Worm (Caenorhabditis elegans) whole organism, L2 larva: ENCODE measurements around the gene acer-1.

Experiments
- C34F6.9 ChIP-seq: fragments of 150-350 bp; optimal IDR thresholded peaks from 2 replicates; lab custom pipeline; 2014; ENCODE audit warnings: missing biosample characterization, missing genetic modification characterization
- F13H6.1 ChIP-seq: sonication (generic microtip); optimal IDR thresholded peaks from 2 replicates; lab custom pipeline; 2016; ENCODE audit warnings: missing genetic modification characterization, missing compliant biosample characterization
- R02D3.7 ChIP-seq: fragments of 150-350 bp; optimal IDR thresholded peaks from 2 replicates; lab custom pipeline; 2014; ENCODE audit warnings: missing biosample characterization, missing genetic modification characterization
- Y55F3AM.14 ChIP-seq: fragments of 200-800 bp; sonication (Bioruptor generic); optimal IDR thresholded peaks from 2 replicates; lab custom pipeline; 2018; ENCODE audit warnings: mild to moderate bottlenecking, missing genetic modification characterization, missing compliant biosample characterization
- ZK546.5 ChIP-seq: sonication (generic microtip); optimal IDR thresholded peaks from 2 replicates; lab custom pipeline; 2017; ENCODE audit warnings: missing biosample characterization, missing genetic modification characterization
- alr-1 ChIP-seq: fragments of 150-350 bp; optimal IDR thresholded peaks from 2 replicates; lab custom pipeline; 2014; ENCODE audit warnings: missing biosample characterization, missing genetic modification characterization
- aly-2 ChIP-seq: fragments of 150-350 bp; optimal IDR thresholded peaks from 2 replicates; lab custom pipeline; 2014; ENCODE audit warnings: missing biosample characterization, missing genetic modification characterization
- ama-1 ChIP-seq: fragments of 150-350 bp; optimal IDR thresholded peaks from 2 replicates; lab custom pipeline; 2018; ENCODE audit warnings: inconsistent platforms
- blmp-1 ChIP-seq: sonication (generic microtip); optimal IDR thresholded peaks from 2 replicates; lab custom pipeline; 2017; ENCODE audit warnings: missing genetic modification characterization, mild to moderate bottlenecking, missing compliant biosample characterization, antibody characterized with exemption, moderate library complexity; ENCODE audit not compliant: insufficient read depth
- ceh-82 ChIP-seq: fragments of 150-350 bp; optimal IDR thresholded peaks from 2 replicates; lab custom pipeline; 2014; ENCODE audit warnings: missing biosample characterization, missing genetic modification characterization
- crh-2 ChIP-seq: sonication (generic microtip); optimal IDR thresholded peaks from 2 replicates; lab custom pipeline; 2017; ENCODE audit warnings: missing biosample characterization, missing genetic modification characterization
- dmd-4 ChIP-seq: sonication (generic microtip); optimal IDR thresholded peaks from 2 replicates; lab custom pipeline; 2017; ENCODE audit warnings: missing biosample characterization, missing genetic modification characterization
- egl-27 ChIP-seq: sonication (generic microtip); optimal IDR thresholded peaks from 3 replicates; lab custom pipeline; 2017; ENCODE audit warnings: missing biosample characterization, missing genetic modification reagents, missing genetic modification characterization
- elt-1 ChIP-seq: fragments of 150-350 bp; optimal IDR thresholded peaks from 2 replicates; lab custom pipeline; 2014; ENCODE audit warnings: missing biosample characterization, missing genetic modification characterization
- elt-3 ChIP-seq: sonication (generic microtip); optimal IDR thresholded peaks from 2 replicates; lab custom pipeline; 2017; ENCODE audit warnings: missing biosample characterization, missing genetic modification characterization
- fos-1 ChIP-seq: fragments of 150-350 bp; optimal IDR thresholded peaks from 2 replicates; lab custom pipeline; 2014; ENCODE audit warnings: missing biosample characterization, missing genetic modification characterization
- gmeb-1 ChIP-seq: fragments of 150-350 bp; optimal IDR thresholded peaks from 2 replicates; lab custom pipeline; 2014; ENCODE audit warnings: missing biosample characterization, missing genetic modification characterization
- lin-11 ChIP-seq: fragments of 150-350 bp; sonication (generic microtip); optimal IDR thresholded peaks from 2 replicates; lab custom pipeline; 2014; ENCODE audit warnings: missing biosample characterization, missing genetic modification characterization, inconsistent platforms, mixed read lengths
- lin-13 ChIP-seq: fragments of 150-350 bp; optimal IDR thresholded peaks from 2 replicates; lab custom pipeline; 2014; ENCODE audit warnings: missing biosample characterization, missing genetic modification reagents, missing genetic modification characterization
- lin-39 ChIP-seq: fragments of 150-350 bp; optimal IDR thresholded peaks from 2 replicates; lab custom pipeline; 2014; ENCODE audit warnings: missing biosample characterization, missing genetic modification reagents, missing genetic modification characterization
- lsy-2 ChIP-seq, 2 experiments: fragments of 150-350 bp in 1 of 2; sonication (generic microtip) in 1 of 2; optimal IDR thresholded peaks; 2 replicates each; lab custom pipeline; 2014 to 2017; ENCODE audit warnings: missing biosample characterization in 2 of 2, missing genetic modification characterization in 2 of 2
- mbf-1 ChIP-seq: sonication (generic microtip); optimal IDR thresholded peaks from 2 replicates; lab custom pipeline; 2017; ENCODE audit warnings: missing biosample characterization, missing genetic modification characterization
- mdl-1 ChIP-seq, 2 experiments: fragments of 150-350 bp in 1 of 2; sonication (generic microtip) in 1 of 2; optimal IDR thresholded peaks; 2 replicates each; lab custom pipeline; 2017; ENCODE audit warnings: missing biosample characterization in 2 of 2, missing genetic modification characterization in 2 of 2
- nhr-10 ChIP-seq: sonication (generic microtip); optimal IDR thresholded peaks from 2 replicates; lab custom pipeline; 2017; ENCODE audit warnings: missing biosample characterization, missing genetic modification characterization
- nhr-11 ChIP-seq: fragments of 150-350 bp; optimal IDR thresholded peaks from 2 replicates; lab custom pipeline; 2014; ENCODE audit warnings: missing biosample characterization, missing genetic modification characterization
- nhr-12 ChIP-seq: fragments of 150-350 bp; optimal IDR thresholded peaks from 2 replicates; lab custom pipeline; 2014; ENCODE audit warnings: missing biosample characterization, missing genetic modification characterization
- nhr-129 ChIP-seq: fragments of 150-350 bp; optimal IDR thresholded peaks from 2 replicates; lab custom pipeline; 2014; ENCODE audit warnings: missing biosample characterization, missing genetic modification characterization
- nhr-21 ChIP-seq: fragments of 150-350 bp; optimal IDR thresholded peaks from 2 replicates; lab custom pipeline; 2014; ENCODE audit warnings: missing biosample characterization, missing genetic modification characterization
- nhr-23 ChIP-seq: fragments of 150-350 bp; optimal IDR thresholded peaks from 2 replicates; lab custom pipeline; 2014; ENCODE audit warnings: missing biosample characterization, missing genetic modification reagents, missing genetic modification characterization
- nhr-237 ChIP-seq: fragments of 150-350 bp; optimal IDR thresholded peaks from 2 replicates; lab custom pipeline; 2014; ENCODE audit warnings: missing biosample characterization, missing genetic modification characterization
- nhr-25 ChIP-seq: fragments of 150-350 bp; sonication (generic microtip); optimal IDR thresholded peaks from 3 replicates; lab custom pipeline; 2014; ENCODE audit warnings: missing biosample characterization, missing genetic modification characterization
- nhr-6 ChIP-seq: fragments of 150-350 bp; optimal IDR thresholded peaks from 2 replicates; lab custom pipeline; 2014; ENCODE audit warnings: missing biosample characterization, missing genetic modification characterization
- nhr-77 ChIP-seq: fragments of 150-350 bp; optimal IDR thresholded peaks from 2 replicates; lab custom pipeline; 2014; ENCODE audit warnings: missing biosample characterization, missing genetic modification characterization
- peb-1 ChIP-seq: fragments of 150-350 bp; optimal IDR thresholded peaks from 2 replicates; lab custom pipeline; 2014; ENCODE audit warnings: missing biosample characterization, missing genetic modification characterization
- sem-4 ChIP-seq: fragments of 150-350 bp; optimal IDR thresholded peaks from 2 replicates; lab custom pipeline; 2014; ENCODE audit warnings: missing biosample characterization, missing genetic modification reagents, missing genetic modification characterization
- skn-1 ChIP-seq: sonication (generic microtip); optimal IDR thresholded peaks from 2 replicates; lab custom pipeline; 2017; ENCODE audit warnings: missing biosample characterization, missing genetic modification characterization
- sma-3 ChIP-seq: sonication (generic microtip); optimal IDR thresholded peaks from 2 replicates; lab custom pipeline; 2016; ENCODE audit warnings: missing genetic modification reagents, missing genetic modification characterization, missing compliant biosample characterization
- sma-9 ChIP-seq, 2 experiments: fragments of 150-350 bp in 1 of 2; sonication (generic microtip) in 1 of 2; optimal IDR thresholded peaks; 2 replicates each; lab custom pipeline; 2014 to 2016; ENCODE audit warnings: missing genetic modification characterization in 2 of 2, mild to moderate bottlenecking in 1 of 2, missing biosample characterization in 1 of 2, missing compliant biosample characterization in 1 of 2, missing genetic modification reagents in 1 of 2, moderate library complexity in 1 of 2
- snpc-4 ChIP-seq: fragments of 150-350 bp; optimal IDR thresholded peaks from 2 replicates; lab custom pipeline; 2014; ENCODE audit warnings: missing biosample characterization, missing genetic modification characterization
- unc-39 ChIP-seq: fragments of 150-350 bp; optimal IDR thresholded peaks from 2 replicates; lab custom pipeline; 2014; ENCODE audit warnings: missing biosample characterization, missing genetic modification characterization
- unc-55 ChIP-seq: fragments of 150-350 bp; sonication (generic microtip); optimal IDR thresholded peaks from 3 replicates; lab custom pipeline; 2014; ENCODE audit warnings: missing biosample characterization, missing genetic modification reagents, missing genetic modification characterization
- zag-1 ChIP-seq: fragments of 150-350 bp; optimal IDR thresholded peaks from 2 replicates; lab custom pipeline; 2014; ENCODE audit warnings: missing biosample characterization, missing genetic modification characterization
- ztf-1 ChIP-seq: fragments of 200-800 bp; sonication (Bioruptor generic); conservative IDR thresholded peaks from 2 replicates; pipeline ENCODE4 v1.3.6; 2022; ENCODE audit warnings: missing genetic modification characterization, missing compliant biosample characterization
- ztf-11 ChIP-seq: sonication (generic microtip); optimal IDR thresholded peaks from 2 replicates; lab custom pipeline; 2017; ENCODE audit warnings: missing biosample characterization, missing genetic modification characterization
- ztf-4 ChIP-seq: fragments of 150-350 bp; optimal IDR thresholded peaks from 2 replicates; lab custom pipeline; 2014; ENCODE audit warnings: missing biosample characterization, missing genetic modification characterization

acer-1 gene

DNA sequence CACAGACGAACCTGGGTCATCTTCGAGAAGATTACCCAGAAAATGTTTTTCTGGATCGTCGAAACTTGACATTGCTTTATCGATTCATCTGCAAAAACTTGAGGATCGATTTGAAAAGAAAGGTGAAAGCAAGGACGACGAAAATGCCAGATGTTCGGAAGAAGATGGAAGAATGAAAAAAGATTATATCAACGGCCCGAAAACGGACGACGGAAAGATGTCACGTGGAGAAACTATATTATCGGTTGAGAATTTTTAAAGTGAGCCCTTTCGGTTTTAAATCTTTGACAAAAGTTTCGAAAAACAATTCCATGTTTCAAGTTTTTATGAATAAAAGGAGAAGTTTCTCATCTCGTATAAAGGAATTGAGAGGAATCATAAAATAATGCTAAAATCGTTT is 32.0 kb downstream of the acer-1 start, which contains the start of gene dnj-5:
Gene dnj-5, minus strand, starts transcription at position 101 of the 400 bp plus-strand sequence.
- TF ChIP-seq nhr-23 (tag; lab: Kevin White, UChicago), result no peak
- no peak for TF ChIP-seq elt-3 (tag; lab: Kevin White, UChicago)
- no peak for TF ChIP-seq ceh-82
- no peak for TF ChIP-seq unc-55 (GFP tag; lab: Kevin White, UChicago)
- no peak for TF ChIP-seq ztf-11 (tag; lab: Kevin White, UChicago)
- no peak for TF ChIP-seq nhr-11
- no peak for TF ChIP-seq ztf-4 (tag; lab: Kevin White, UChicago)
- TF ChIP-seq aly-2 (tag; lab: Kevin White, UChicago), result no peak
- TF ChIP-seq R02D3.7 (tag; lab: Kevin White, UChicago), result no peak
- no peak for TF ChIP-seq ztf-1 (GFP tag; lab: Robert Waterston, UW)
- TF ChIP-seq Y55F3AM.14 (GFP tag; lab: Kevin White, UChicago), result no peak
- TF ChIP-seq lin-39, result no peak
- TF ChIP-seq elt-1 (tag; lab: Kevin White, UChicago), result no peak
- no peak for TF ChIP-seq nhr-6
- TF ChIP-seq C34F6.9 (tag; lab: Kevin White, UChicago), result no peak
- no peak for TF ChIP-seq ZK546.5 (tag; lab: Kevin White, UChicago)
- no peak for TF ChIP-seq mdl-1 (tag; optimal IDR thresholded peaks at IDR 0.05; lab: Kevin White, UChicago)
- no peak for TF ChIP-seq peb-1 (tag; lab: Kevin White, UChicago)
- TF ChIP-seq, all 48 proteins: peak for 0

DNA sequence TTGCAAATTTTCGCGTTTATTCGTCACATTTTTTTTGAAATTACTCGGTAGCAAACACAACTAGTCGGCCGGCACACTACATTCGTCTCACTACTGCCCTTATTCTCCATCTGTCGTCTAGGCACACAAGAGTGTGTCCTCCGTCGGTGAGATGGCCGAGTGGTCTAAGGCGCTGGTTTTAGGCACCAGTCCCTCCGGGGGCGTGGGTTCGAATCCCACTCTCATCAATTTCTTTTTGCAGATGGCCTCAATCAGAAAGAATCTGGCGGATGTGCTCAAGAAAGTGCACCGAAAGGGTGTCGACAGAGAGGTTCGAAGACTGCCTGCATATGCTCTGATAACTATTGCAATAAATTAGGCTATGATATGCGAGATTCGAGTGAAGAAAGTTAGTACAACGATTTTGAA is 37.1 kb downstream of the acer-1 start:
- peak; percentile 15 for TF ChIP-seq unc-39 (tag; lab: Kevin White, UChicago)
- TF ChIP-seq nhr-25 (tag; lab: Kevin White, UChicago), result peak; percentile 50
- TF ChIP-seq skn-1, result no peak
- peak; percentile 64 for TF ChIP-seq lin-13
- TF ChIP-seq elt-1 (tag; lab: Kevin White, UChicago), result no peak
- TF ChIP-seq ama-1 (lab: Kevin White, UChicago), result peak; percentile 28
- TF ChIP-seq alr-1 (tag; lab: Kevin White, UChicago), result no peak
- TF ChIP-seq nhr-6, result no peak
- peak; percentile 47 for TF ChIP-seq Y55F3AM.14 (GFP tag; lab: Kevin White, UChicago)
- no peak for TF ChIP-seq nhr-237 (tag; lab: Kevin White, UChicago)
- peak; percentile 75 for TF ChIP-seq nhr-21
- TF ChIP-seq ztf-11 (tag; lab: Kevin White, UChicago), result no peak
- TF ChIP-seq zag-1 (tag; lab: Kevin White, UChicago), result peak; percentile 26
- TF ChIP-seq mdl-1 (tag; optimal IDR thresholded peaks at IDR 0.05; lab: Kevin White, UChicago), result peak in 1 of 2 experiments; percentile 23
- TF ChIP-seq nhr-10, result no peak
- TF ChIP-seq sem-4, result no peak
- peak; percentile 59 for TF ChIP-seq fos-1
- TF ChIP-seq lin-11 (tag; lab: Kevin White, UChicago), result peak; percentile 71
- no peak for TF ChIP-seq lin-39
- peak; percentile 73 for TF ChIP-seq F13H6.1
- no peak for TF ChIP-seq dmd-4 (tag; lab: Kevin White, UChicago)
- TF ChIP-seq ceh-82, result no peak
- TF ChIP-seq peb-1 (tag; lab: Kevin White, UChicago), result no peak
- TF ChIP-seq unc-55 (GFP tag; lab: Kevin White, UChicago), result peak; percentile 69
- no peak for TF ChIP-seq mbf-1 (tag; lab: Kevin White, UChicago)
- peak; percentile 49 to 63 for TF ChIP-seq lsy-2 (tag; optimal IDR thresholded peaks at IDR 0.05; lab: Kevin White, UChicago)
- TF ChIP-seq snpc-4 (tag; lab: Kevin White, UChicago), result no peak
- TF ChIP-seq gmeb-1 (tag; lab: Kevin White, UChicago), result peak; percentile 37
- TF ChIP-seq C34F6.9 (tag; lab: Kevin White, UChicago), result peak; percentile 73
- peak; percentile 82 for TF ChIP-seq egl-27 (tag; lab: Kevin White, UChicago)
- peak; percentile 76 for TF ChIP-seq sma-9 (GFP tag; optimal IDR thresholded peaks at IDR 0.05; lab: Kevin White, UChicago)
- TF ChIP-seq sma-9 (tag; optimal IDR thresholded peaks at IDR 0.05; lab: Kevin White, UChicago), result no peak
- no peak for TF ChIP-seq ZK546.5 (tag; lab: Kevin White, UChicago)
- peak; percentile 59 for TF ChIP-seq sma-3 (GFP tag; lab: Kevin White, UChicago)
- no peak for TF ChIP-seq R02D3.7 (tag; lab: Kevin White, UChicago)
- peak; percentile 88 for TF ChIP-seq nhr-129 (tag; lab: Kevin White, UChicago)
- TF ChIP-seq nhr-23 (tag; lab: Kevin White, UChicago), result no peak
- peak; percentile 80 for TF ChIP-seq crh-2
- TF ChIP-seq elt-3 (tag; lab: Kevin White, UChicago), result no peak
- no peak for TF ChIP-seq nhr-12 (tag; lab: Kevin White, UChicago)
- TF ChIP-seq blmp-1 (tag; lab: Kevin White, UChicago), result no peak
- TF ChIP-seq ztf-4 (tag; lab: Kevin White, UChicago), result peak; percentile 11
- no peak for TF ChIP-seq ztf-1 (GFP tag; lab: Robert Waterston, UW)
- TF ChIP-seq nhr-77 (tag; lab: Kevin White, UChicago), result no peak
